Fruit fly (Drosophila melanogaster): ENCODE measurements around the gene roq.

DNA sequence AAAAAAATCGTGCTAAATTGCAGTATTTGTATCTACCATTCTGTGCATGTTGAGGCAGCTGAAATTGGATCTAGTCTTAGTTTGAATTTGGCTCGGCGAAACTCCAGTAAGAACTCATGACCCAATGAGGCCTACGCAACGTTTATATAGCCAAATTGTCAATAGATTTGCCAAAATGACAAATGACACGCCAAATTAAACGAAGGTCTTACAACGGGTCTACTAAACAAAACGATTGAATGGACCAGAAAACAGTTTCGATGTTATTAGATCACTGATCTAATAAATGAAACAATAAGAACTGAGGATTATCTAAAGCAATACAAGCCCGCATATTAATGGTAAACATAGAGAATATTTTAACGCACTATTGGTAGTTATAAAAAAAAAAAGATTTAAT, 57.2 kb downstream of the roq start, which contains the start of gene CG42718:
- TF ChIP-seq CG6854 (GFP tag; optimal IDR thresholded peaks at IDR 0.05) (no peak), Eip75B (GFP tag; optimal IDR thresholded peaks at IDR 0.05) (no peak), Hr39 (GFP tag; optimal IDR thresholded peaks at IDR 0.05) (no peak), achi (GFP tag; optimal IDR thresholded peaks at IDR 0.05) (no peak), Sox102F (GFP tag; optimal IDR thresholded peaks at IDR 0.05) (no peak), Blimp-1 (GFP tag; optimal IDR thresholded peaks at IDR 0.05) (no peak), Hr4 (GFP tag; optimal IDR thresholded peaks at IDR 0.05) (no peak), CG31627 (GFP tag; optimal IDR thresholded peaks at IDR 0.05) (no peak), fd59A (GFP tag; optimal IDR thresholded peaks at IDR 0.05) (no peak), salr (GFP tag; optimal IDR thresholded peaks at IDR 0.05) (no peak), Smox (GFP tag; optimal IDR thresholded peaks at IDR 0.05) (no peak), CG10669 (GFP tag; optimal IDR thresholded peaks at IDR 0.05) (no peak), pdm3 (GFP tag; optimal IDR thresholded peaks at IDR 0.05) (no peak), CG11762 (GFP tag; optimal IDR thresholded peaks at IDR 0.05; ENCODE audit: insufficient read depth) (no peak)
